Worm (Caenorhabditis elegans) whole organism, late embryonic: ENCODE measurements around the gene glna-2.

Experiments used
- K02D7.2 ChIP-seq: sonication (generic microtip); optimal IDR thresholded peaks from 2 replicates; lab custom pipeline; 2017; ENCODE audit warnings: mild to moderate bottlenecking, missing genetic modification characterization, missing compliant biosample characterization
- K09A11.1 ChIP-seq: sonication (generic microtip); optimal IDR thresholded peaks from 2 replicates; lab custom pipeline; 2017; ENCODE audit warnings: antibody characterized with exemption, mild to moderate bottlenecking, missing genetic modification characterization, missing compliant biosample characterization; ENCODE audit not compliant: insufficient read depth
- T23F11.4 ChIP-seq: fragments of 200-800 bp; sonication (Bioruptor generic); optimal IDR thresholded peaks from 2 replicates; lab custom pipeline; 2018; ENCODE audit warnings: mild to moderate bottlenecking, missing genetic modification characterization, missing compliant biosample characterization
- ceh-19 ChIP-seq: fragments of 200-800 bp; sonication (Bioruptor generic); optimal IDR thresholded peaks from 2 replicates; lab custom pipeline; 2018; ENCODE audit warnings: mild to moderate bottlenecking, missing genetic modification characterization, missing compliant biosample characterization
- dmd-4 ChIP-seq: sonication (generic microtip); optimal IDR thresholded peaks from 2 replicates; lab custom pipeline; 2016; ENCODE audit warnings: borderline replicate concordance, missing genetic modification characterization, missing compliant biosample characterization
- eyg-1 ChIP-seq: sonication (generic microtip); optimal IDR thresholded peaks from 2 replicates; lab custom pipeline; 2016; ENCODE audit warnings: missing genotype, missing genetic modification characterization, missing compliant biosample characterization
- mec-3 ChIP-seq: sonication (generic microtip); optimal IDR thresholded peaks from 2 replicates; lab custom pipeline; 2016; ENCODE audit warnings: borderline replicate concordance, missing genetic modification characterization, missing compliant biosample characterization
- nfya-1 ChIP-seq: sonication (generic microtip); optimal IDR thresholded peaks from 2 replicates; lab custom pipeline; 2017; ENCODE audit warnings: missing genetic modification characterization, mild to moderate bottlenecking, missing compliant biosample characterization, antibody characterized with exemption, moderate library complexity
- pqm-1 ChIP-seq: sonication (generic microtip); optimal IDR thresholded peaks from 2 replicates; lab custom pipeline; 2016; ENCODE audit warnings: missing genetic modification characterization, missing compliant biosample characterization
- tbx-7 ChIP-seq: sonication (generic microtip); optimal IDR thresholded peaks from 2 replicates; lab custom pipeline; 2016; ENCODE audit warnings: missing genotype, missing genetic modification characterization, missing compliant biosample characterization

DNA sequence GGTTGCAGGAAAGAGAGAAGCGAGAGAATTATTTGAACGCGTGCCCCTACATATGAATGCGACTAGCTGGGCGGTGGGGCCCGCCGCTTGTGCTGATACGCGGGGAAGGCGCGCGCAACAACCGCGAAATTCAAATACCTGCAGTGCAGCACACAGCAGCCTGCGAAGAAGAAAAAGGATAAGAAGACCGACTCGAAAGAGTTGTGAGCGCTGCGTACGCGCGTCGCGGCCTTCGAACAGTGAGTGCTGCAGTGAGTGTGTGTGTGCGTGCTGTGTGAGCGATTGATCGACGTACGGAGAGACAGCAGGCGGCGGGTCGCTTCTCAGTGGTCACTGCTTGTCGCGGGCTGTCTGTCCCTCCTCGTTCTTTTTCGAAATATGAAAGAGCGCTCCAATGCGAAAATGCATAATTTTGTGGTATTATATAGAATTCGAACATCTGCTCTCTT lies 19.8 kb downstream of the glna-2 start:
- TF ChIP-seq tbx-7 (tag; lab: Kevin White, UChicago) (no peak), nfya-1 (tag; lab: Kevin White, UChicago) (peak; percentile 90), pqm-1 (tag; lab: Kevin White, UChicago) (peak; percentile 36), K02D7.2 (no peak), dmd-4 (tag; lab: Kevin White, UChicago) (no peak), mec-3 (tag; lab: Kevin White, UChicago) (no peak), ceh-19 (peak; percentile 82), K09A11.1 (tag; lab: Kevin White, UChicago) (no peak), eyg-1 (tag; lab: Kevin White, UChicago) (peak; percentile 39), T23F11.4 (GFP tag; lab: Kevin White, UChicago) (peak; percentile 71)
